Worm (Caenorhabditis elegans): ENCODE measurements around the gene nlt-1.
"Not testable (repeated sequence)": the region's sequence is repeated elsewhere in the genome, so short reads cannot be mapped to it uniquely, and the experiment has no call there.

Gene nlt-1

ce11 chrII:10033163-10033871 is 32.4 kb upstream of the nlt-1 start, which contains the start of gene mtcu-2:
mtcu-2 (minus strand) TSS chrII:10033213.
- TF ChIP-seq K12H6.12 (tag; optimal IDR thresholded peaks at IDR 0.05) (peak; percentile 61), athp-1 (tag; optimal IDR thresholded peaks at IDR 0.05) (peak; percentile 87), egrh-3 (GFP tag; IDR thresholded peaks at IDR 0.05) (peak; percentile 90), let-526 (GFP tag; IDR thresholded peaks at IDR 0.05) (peak; percentile 99), aptf-3 (GFP tag; IDR thresholded peaks at IDR 0.05) (peak; percentile 93; the same call in 1 of the 2 replicates), repo-1 (tag; optimal IDR thresholded peaks at IDR 0.05) (peak; percentile 7), egl-44 (GFP tag; IDR thresholded peaks at IDR 0.05) (peak; percentile 98), lin-35 (GFP tag; optimal IDR thresholded peaks at IDR 0.05) (peak in 1 of 3 experiments; percentile 77), dox-1 (GFP tag; IDR thresholded peaks at IDR 0.05) (peak; percentile 100), rpc-1 (optimal IDR thresholded peaks at IDR 0.05) (peak; percentile 38), attf-3 (GFP tag; conservative IDR thresholded peaks at IDR 0.05) (peak; percentile 90), ekl-4 (GFP tag; IDR thresholded peaks at IDR 0.05) (peak; percentile 99), hmg-1.2 (GFP tag; IDR thresholded peaks at IDR 0.05) (peak; percentile 93), Y53F4B.3 (GFP tag; IDR thresholded peaks at IDR 0.05) (peak; percentile 92), hsf-1 (GFP tag; IDR thresholded peaks at IDR 0.05) (peak; percentile 80), F33H1.4 (GFP tag; IDR thresholded peaks at IDR 0.05) (peak; percentile 88), bed-2 (GFP tag; IDR thresholded peaks at IDR 0.05) (peak; percentile 99), attf-6 (GFP tag; IDR thresholded peaks at IDR 0.05) (peak; percentile 88), nhr-80 (tag; optimal IDR thresholded peaks at IDR 0.05) (peak; percentile 46), F52B5.7 (tag; optimal IDR thresholded peaks at IDR 0.05) (peak; percentile 28), lin-40 (tag; optimal IDR thresholded peaks at IDR 0.05) (peak; percentile 73), ceh-100 (GFP tag; IDR thresholded peaks at IDR 0.05) (peak; percentile 100), madf-10 (tag; optimal IDR thresholded peaks at IDR 0.05) (peak; percentile 62), pbrm-1 (GFP tag; IDR thresholded peaks at IDR 0.05) (peak; percentile 99), Y56A3A.18 (GFP tag; IDR thresholded peaks at IDR 0.05) (peak; percentile 96), ZK185.1 (tag; optimal IDR thresholded peaks at IDR 0.05; ENCODE audit: poor library complexity, severe bottlenecking) (peak; percentile 58), lsl-1 (GFP tag; optimal IDR thresholded peaks at IDR 0.05) (peak; percentile 63), let-607 (tag; optimal IDR thresholded peaks at IDR 0.05) (peak; percentile 50 to 54), mcd-1 (GFP tag; IDR thresholded peaks at IDR 0.05) (peak; percentile 100), C06A6.2 (GFP tag; conservative IDR thresholded peaks at IDR 0.05) (peak; percentile 100), tbp1 (GFP tag; optimal IDR thresholded peaks at IDR 0.05) (peak; percentile 60), nfyb-1 (GFP tag; IDR thresholded peaks at IDR 0.05) (peak; percentile 98), B0019.2 (GFP tag; conservative IDR thresholded peaks at IDR 0.05) (peak; percentile 96), ceh-40 (GFP tag; IDR thresholded peaks at IDR 0.05) (peak; percentile 73; the same call in 1 of the 2 replicates), aptf-2 (GFP tag; conservative IDR thresholded peaks at IDR 0.05) (peak; percentile 97), madf-6 (GFP tag; IDR thresholded peaks at IDR 0.05) (peak; percentile 95), snpc-4 (tag; optimal IDR thresholded peaks at IDR 0.05) (peak in 3 of 4 experiments; percentile 28 to 58 (median 32)), lir-1 (GFP tag; conservative IDR thresholded peaks at IDR 0.05) (peak; percentile 88), attf-5 (GFP tag; optimal IDR thresholded peaks at IDR 0.05) (peak; percentile 94), lin-54 (GFP tag; optimal IDR thresholded peaks at IDR 0.05) (peak; percentile 84), egl-18 (GFP tag; IDR thresholded peaks at IDR 0.05) (peak; percentile 96), K11D2.4 (GFP tag; IDR thresholded peaks at IDR 0.05) (peak; percentile 98), T07F8.4 (tag; optimal IDR thresholded peaks at IDR 0.05) (peak; percentile 37), madf-3 (GFP tag; IDR thresholded peaks at IDR 0.05) (peak; percentile 95), ztf-28 (GFP tag; IDR thresholded peaks at IDR 0.05) (peak; percentile 99), madf-8 (GFP tag; conservative IDR thresholded peaks at IDR 0.05) (peak; percentile 91)
- not testable (repeated sequence) for TF ChIP-seq rpc-1 (tag; optimal IDR thresholded peaks at IDR 0.05); snpc-4 (GFP tag; optimal IDR thresholded peaks at IDR 0.05)
